Worm (Caenorhabditis elegans): ENCODE data around the gene math-25.

DNA sequence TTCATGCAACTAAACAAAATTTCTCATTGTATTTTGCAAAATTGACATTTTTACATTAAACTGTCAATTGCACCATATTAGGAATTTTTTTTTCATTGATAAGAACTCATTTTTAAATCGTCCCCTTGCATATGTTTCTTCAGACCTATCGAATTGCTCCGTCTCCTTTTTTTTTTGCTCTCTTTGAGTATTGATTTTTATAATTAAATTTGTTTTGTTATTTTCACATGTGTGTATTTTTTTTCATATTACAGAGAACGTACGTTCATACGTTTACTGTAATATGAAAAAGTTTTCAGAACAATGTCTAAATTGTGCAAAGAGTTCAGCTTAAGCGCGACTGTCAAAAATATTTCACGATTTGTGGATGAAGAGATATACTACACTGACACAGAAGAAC, 26.7 kb upstream of the math-25 start, which contains the start of gene math-14:
- TF ChIP-seq ama-1 (optimal IDR thresholded peaks at IDR 0.05) (no peak), ceh-36 (tag; optimal IDR thresholded peaks at IDR 0.05) (no peak), ets-7 (tag; optimal IDR thresholded peaks at IDR 0.05) (no peak), flt-1 (GFP tag; IDR thresholded peaks at IDR 0.05) (no peak), tbx-11 (GFP tag; IDR thresholded peaks at IDR 0.05) (no peak), F13C5.2 (tag; optimal IDR thresholded peaks at IDR 0.05) (no peak), hmbx-1 (tag; optimal IDR thresholded peaks at IDR 0.05) (no peak), sea-1 (GFP tag; conservative IDR thresholded peaks at IDR 0.05) (no peak), aly-1 (tag; optimal IDR thresholded peaks at IDR 0.05) (no peak), B0310.2 (tag; optimal IDR thresholded peaks at IDR 0.05) (no peak), hnd-1 (tag; optimal IDR thresholded peaks at IDR 0.05) (no peak)
